Worm (Caenorhabditis elegans) whole organism, L4/young adult: ENCODE measurements around the gene T27A10.2.

Experiments
- W03F9.2 ChIP-seq: fragments of 150-350 bp; optimal IDR thresholded peaks from 2 replicates; lab custom pipeline; 2014; ENCODE audit warnings: missing biosample characterization, missing genetic modification characterization
- dao-5 ChIP-seq: sonication (generic microtip); optimal IDR thresholded peaks from 2 replicates; lab custom pipeline; 2016; ENCODE audit warnings: missing genotype, missing genetic modification characterization, moderate library complexity, missing compliant biosample characterization
- him-1 ChIP-seq: sonication (generic microtip); optimal IDR thresholded peaks from 2 replicates; lab custom pipeline; 2016; ENCODE audit warnings: missing genotype, missing genetic modification reagents, missing genetic modification characterization, missing compliant biosample characterization

Gene T27A10.2

ce11 chrX:3585625-3586024, at the start of gene T27A10.2:
Gene T27A10.2 (plus strand): TSS chrX:3585957.
- TF ChIP-seq him-1 (tag; lab: Kevin White, UChicago): no peak
- no peak for TF ChIP-seq dao-5 (tag; lab: Kevin White, UChicago)
- TF ChIP-seq W03F9.2 (tag; lab: Kevin White, UChicago): no peak

- TF ChIP-seq W03F9.2 (tag; lab: Kevin White, UChicago): no peak
- TF ChIP-seq dao-5 (tag; lab: Kevin White, UChicago): no peak
These were observed 49.2 kb upstream of the T27A10.2 start for ce11 chrX:3536302-3537251.

- no peak for TF ChIP-seq W03F9.2 (tag; lab: Kevin White, UChicago)
- TF ChIP-seq him-1 (tag; lab: Kevin White, UChicago): no peak
- no peak for TF ChIP-seq dao-5 (tag; lab: Kevin White, UChicago)
These were observed 48.4 kb upstream of the T27A10.2 start, which contains the start of gene gyg-1 for ce11 chrX:3537335-3537734. Gene gyg-1 (plus strand): TSS chrX:3537635.

- TF ChIP-seq him-1 (tag; lab: Kevin White, UChicago) (no peak), W03F9.2 (tag; lab: Kevin White, UChicago) (no peak), dao-5 (tag; lab: Kevin White, UChicago) (no peak)
These were observed 47.7 kb upstream of the T27A10.2 start for ce11 chrX:3538067-3538466.

- no peak for TF ChIP-seq W03F9.2 (tag; lab: Kevin White, UChicago)
- TF ChIP-seq him-1 (tag; lab: Kevin White, UChicago): peak; percentile 14
These were observed 44.9 kb upstream of the T27A10.2 start for ce11 chrX:3540861-3541260.

ce11 chrX:3542242-3542641, 43.5 kb upstream of the T27A10.2 start, which contains the start of gene rgs-7:
Gene rgs-7 (plus strand): TSS chrX:3542542.
- TF ChIP-seq dao-5 (tag; lab: Kevin White, UChicago) (no peak), W03F9.2 (tag; lab: Kevin White, UChicago) (no peak), him-1 (tag; lab: Kevin White, UChicago) (no peak)

ce11 chrX:3547097-3547496, 38.7 kb upstream of the T27A10.2 start:
- TF ChIP-seq dao-5 (tag; lab: Kevin White, UChicago) (no peak), him-1 (tag; lab: Kevin White, UChicago) (no peak), W03F9.2 (tag; lab: Kevin White, UChicago) (no peak)

- no peak for TF ChIP-seq W03F9.2 (tag; lab: Kevin White, UChicago)
- no peak for TF ChIP-seq dao-5 (tag; lab: Kevin White, UChicago)
- TF ChIP-seq him-1 (tag; lab: Kevin White, UChicago): no peak
These were observed 37.9 kb upstream of the T27A10.2 start for ce11 chrX:3547828-3548227.

ce11 chrX:3548716-3549115, 37.0 kb upstream of the T27A10.2 start:
- TF ChIP-seq him-1 (tag; lab: Kevin White, UChicago) (no peak), dao-5 (tag; lab: Kevin White, UChicago) (no peak), W03F9.2 (tag; lab: Kevin White, UChicago) (no peak)

- TF ChIP-seq him-1 (tag; lab: Kevin White, UChicago) (no peak), W03F9.2 (tag; lab: Kevin White, UChicago) (no peak), dao-5 (tag; lab: Kevin White, UChicago) (no peak)
These were observed 34.6 kb upstream of the T27A10.2 start for ce11 chrX:3551173-3551572.

ce11 chrX:3552948-3553347, 32.8 kb upstream of the T27A10.2 start:
- no peak for TF ChIP-seq W03F9.2 (tag; lab: Kevin White, UChicago)
- TF ChIP-seq dao-5 (tag; lab: Kevin White, UChicago): no peak
- TF ChIP-seq him-1 (tag; lab: Kevin White, UChicago): no peak

ce11 chrX:3553687-3554086, 32.1 kb upstream of the T27A10.2 start:
- no peak for TF ChIP-seq W03F9.2 (tag; lab: Kevin White, UChicago)
- no peak for TF ChIP-seq him-1 (tag; lab: Kevin White, UChicago)
- no peak for TF ChIP-seq dao-5 (tag; lab: Kevin White, UChicago)

ce11 chrX:3554117-3554516, 31.6 kb upstream of the T27A10.2 start:
- TF ChIP-seq him-1 (tag; lab: Kevin White, UChicago) (no peak), dao-5 (tag; lab: Kevin White, UChicago) (no peak), W03F9.2 (tag; lab: Kevin White, UChicago) (no peak)

ce11 chrX:3555930-3556329, 29.8 kb upstream of the T27A10.2 start:
- no peak for TF ChIP-seq him-1 (tag; lab: Kevin White, UChicago)
- TF ChIP-seq W03F9.2 (tag; lab: Kevin White, UChicago): no peak
- no peak for TF ChIP-seq dao-5 (tag; lab: Kevin White, UChicago)
